Worm (Caenorhabditis elegans): ENCODE results near the gene mrt-2.

ce11 chrIII:11732943-11733342 lies 13.6 kb upstream of the mrt-2 start:
- TF ChIP-seq ztf-11 (tag; optimal IDR thresholded peaks at IDR 0.05) (no peak), pqm-1 (tag; optimal IDR thresholded peaks at IDR 0.05) (no peak), lin-39 (tag; optimal IDR thresholded peaks at IDR 0.05) (no peak), ces-1 (GFP tag; optimal IDR thresholded peaks at IDR 0.05) (no peak), hpl-2 (GFP tag; optimal IDR thresholded peaks at IDR 0.05) (no peak), ama-1 (optimal IDR thresholded peaks at IDR 0.05) (no peak), ets-5 (GFP tag; IDR thresholded peaks at IDR 0.05) (no peak), rnt-1 (tag; optimal IDR thresholded peaks at IDR 0.05) (no peak), ztf-4 (tag; optimal IDR thresholded peaks at IDR 0.05) (no peak)

All from whole organism, L1 larva.